Fruit fly (Drosophila melanogaster) whole organism, pupa: ENCODE data around the gene CG15019.

ENCODE experiments used
- CG10348 ChIP-seq: fragments of 200-800 bp; sonication (Bioruptor generic); IDR thresholded peaks from 2 replicates; pipeline ENCODE4 v1.3.6; 2022; ENCODE audit warnings: missing biosample characterization, missing genetic modification characterization
- CG12605 ChIP-seq: fragments of 200-800 bp; sonication (Bioruptor generic); IDR thresholded peaks from 2 replicates; pipeline ENCODE4 v1.3.6; 2022; ENCODE audit warnings: missing biosample characterization, missing genetic modification characterization
- CG13204 ChIP-seq: fragments of 200-800 bp; sonication (Bioruptor generic); optimal IDR thresholded peaks from 2 replicates; lab custom pipeline; 2018; ENCODE audit warnings: missing biosample characterization, mild to moderate bottlenecking, missing genetic modification characterization, moderate library complexity
- CG14655 ChIP-seq: fragments of 200-800 bp; sonication (Bioruptor generic); optimal IDR thresholded peaks from 3 replicates; lab custom pipeline; 2017; ENCODE audit warnings: mild to moderate bottlenecking, missing biosample characterization, missing genetic modification reagents, missing genetic modification characterization
- CG15710 ChIP-seq: fragments of 200-800 bp; sonication (Bioruptor generic); optimal IDR thresholded peaks from 2 replicates; lab custom pipeline; 2018; ENCODE audit warnings: missing biosample characterization, mild to moderate bottlenecking, missing genetic modification characterization, moderate library complexity
- CG17806 ChIP-seq: fragments of 200-800 bp; sonication (Bioruptor generic); optimal IDR thresholded peaks from 2 replicates; lab custom pipeline; 2018; ENCODE audit warnings: missing biosample characterization, mild to moderate bottlenecking, missing genetic modification characterization, moderate library complexity
- CG32121 ChIP-seq: fragments of 200-800 bp; sonication (Bioruptor generic); IDR thresholded peaks from 2 replicates; pipeline ENCODE4 v1.3.6; 2022; ENCODE audit warnings: missing biosample characterization, missing genetic modification characterization
- CG34367 ChIP-seq: fragments of 200-800 bp; sonication (Bioruptor generic); optimal IDR thresholded peaks from 2 replicates; lab custom pipeline; 2018; ENCODE audit warnings: missing biosample characterization, mild to moderate bottlenecking, missing genetic modification characterization
- CG4496 ChIP-seq: fragments of 200-800 bp; sonication (Bioruptor generic); IDR thresholded peaks from 3 replicates; pipeline ENCODE4 v1.3.6; 2022; ENCODE audit warnings: missing biosample characterization, missing genetic modification characterization
- CG8159 ChIP-seq: fragments of 200-800 bp; sonication (Bioruptor generic); optimal IDR thresholded peaks from 3 replicates; lab custom pipeline; 2018; ENCODE audit warnings: missing biosample characterization, mild to moderate bottlenecking, missing genetic modification characterization, moderate library complexity
- CG8301 ChIP-seq: fragments of 200-800 bp; sonication (Bioruptor generic); optimal IDR thresholded peaks from 2 replicates; lab custom pipeline; 2018; ENCODE audit warnings: missing biosample characterization, mild to moderate bottlenecking, missing genetic modification characterization
- CG9948 ChIP-seq: fragments of 200-800 bp; sonication (Bioruptor generic); optimal IDR thresholded peaks from 2 replicates; lab custom pipeline; 2018; ENCODE audit warnings: missing biosample characterization, mild to moderate bottlenecking, missing genetic modification characterization, moderate library complexity
- D1 ChIP-seq: fragments of 200-800 bp; sonication (Bioruptor generic); optimal IDR thresholded peaks from 2 replicates; lab custom pipeline; 2018; ENCODE audit warnings: missing biosample characterization, mild to moderate bottlenecking, missing genetic modification characterization, moderate library complexity
- EcR ChIP-seq: fragments of 200-800 bp; sonication (Bioruptor generic); optimal IDR thresholded peaks from 3 replicates; lab custom pipeline; 2019; ENCODE audit warnings: missing biosample characterization, missing genetic modification characterization, mild to moderate bottlenecking, moderate library complexity, missing genetic modification reagents
- Ets98B ChIP-seq: fragments of 200-800 bp; sonication (Bioruptor generic); IDR thresholded peaks from 2 replicates; pipeline ENCODE4 v1.3.6; 2022; ENCODE audit warnings: missing biosample characterization, missing genetic modification characterization
- Pif1A ChIP-seq: fragments of 200-800 bp; sonication (Bioruptor generic); optimal IDR thresholded peaks from 3 replicates; lab custom pipeline; 2016; ENCODE audit warnings: missing biosample characterization, missing genetic modification characterization
- Pif1B ChIP-seq: fragments of 200-800 bp; sonication (Bioruptor generic); optimal IDR thresholded peaks from 3 replicates; lab custom pipeline; 2016; ENCODE audit warnings: missing biosample characterization, missing genetic modification characterization
- Snoo ChIP-seq: fragments of 200-800 bp; sonication (Bioruptor generic); optimal IDR thresholded peaks from 3 replicates; lab custom pipeline; 2017; ENCODE audit warnings: missing biosample characterization, mild to moderate bottlenecking, missing genetic modification characterization, inconsistent platforms
- fd96Ca ChIP-seq: fragments of 200-800 bp; sonication (Bioruptor generic); IDR thresholded peaks from 3 replicates; pipeline ENCODE4 v1.3.6; 2022; ENCODE audit warnings: missing biosample characterization, missing genetic modification characterization
- gl ChIP-seq: fragments of 200-800 bp; sonication (Bioruptor generic); optimal IDR thresholded peaks from 2 replicates; lab custom pipeline; 2018; ENCODE audit warnings: missing biosample characterization, mild to moderate bottlenecking, missing genetic modification characterization
- rn ChIP-seq: fragments of 200-800 bp; sonication (Bioruptor generic); IDR thresholded peaks from 2 replicates; pipeline ENCODE4 v1.3.6; 2022; ENCODE audit warnings: missing biosample characterization, missing genetic modification characterization

CG15019 gene

dm6 chr3L:4392851-4393250 is 13.0 kb downstream of the CG15019 start:
- peak; percentile 11 for TF ChIP-seq CG8159 (tag; lab: Kevin White, UChicago)
- peak; percentile 88 for TF ChIP-seq CG32121 (GFP tag; lab: Robert Waterston, UW)
- peak; percentile 89 for TF ChIP-seq CG4496
- TF ChIP-seq D1 (tag; lab: Kevin White, UChicago): no peak
- no peak for TF ChIP-seq CG9948 (tag; lab: Kevin White, UChicago)
- no peak for TF ChIP-seq CG17806 (tag; lab: Kevin White, UChicago)
- TF ChIP-seq fd96Ca: peak; percentile 86
- peak; percentile 18 for TF ChIP-seq Pif1B
- 0 out of 2 replicates have a peak, but pooled peaks have one; percentile 23 for TF ChIP-seq CG10348 (GFP tag; lab: Robert Waterston, UW)
- TF ChIP-seq rn (GFP tag; lab: Robert Waterston, UW): peak; percentile 43; the same call in 1 of the 2 replicates
- peak; percentile 72 for TF ChIP-seq CG14655
- TF ChIP-seq CG8301 (tag; lab: Kevin White, UChicago): peak; percentile 58
- peak; percentile 82 for TF ChIP-seq Ets98B (GFP tag; lab: Robert Waterston, UW)

dm6 chr3L:4389104-4389503 is 16.8 kb downstream of the CG15019 start:
- TF ChIP-seq CG8159 (tag; lab: Kevin White, UChicago) (no peak), fd96Ca (no peak), CG4496 (no peak), CG17806 (tag; lab: Kevin White, UChicago) (no peak)

dm6 chr3L:4388215-4388614 is 17.6 kb downstream of the CG15019 start:
- no peak for TF ChIP-seq CG13204 (GFP tag; lab: Kevin White, UChicago)
- no peak for TF ChIP-seq CG4496
- no peak for TF ChIP-seq fd96Ca
- no peak for TF ChIP-seq CG8159 (tag; lab: Kevin White, UChicago)
- TF ChIP-seq CG9948 (tag; lab: Kevin White, UChicago): no peak
- no peak for TF ChIP-seq Pif1A (GFP tag; lab: Kevin White, UChicago)

DNA sequence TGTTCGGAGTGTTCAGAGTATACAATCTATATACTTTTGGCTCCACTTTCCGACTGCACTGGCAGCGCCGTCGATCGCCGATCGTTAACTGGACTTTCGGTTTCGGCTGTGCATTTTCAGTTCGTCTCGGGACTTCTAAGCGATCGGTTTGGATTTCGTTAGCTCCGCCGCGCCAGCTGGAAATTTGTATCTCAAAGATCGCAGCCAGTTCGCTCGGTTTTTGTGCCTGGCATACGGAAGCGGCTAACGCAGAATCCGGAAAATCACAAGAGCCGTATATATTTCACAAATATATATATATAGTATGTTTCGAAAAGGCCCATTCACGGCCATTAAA is 21.6 kb downstream of the CG15019 start, which contains the start of gene slow:
slow (plus strand) TSS at position 117 of the 337 bp plus-strand sequence.
- TF ChIP-seq Snoo (no peak), CG17806 (tag; lab: Kevin White, UChicago) (no peak), EcR (no peak), Pif1A (GFP tag; lab: Kevin White, UChicago) (no peak), rn (GFP tag; lab: Robert Waterston, UW) (no peak), CG13204 (GFP tag; lab: Kevin White, UChicago) (no peak), fd96Ca (0 out of 3 replicates have a peak, but pooled peaks have one; percentile 45), CG10348 (GFP tag; lab: Robert Waterston, UW) (no peak), CG14655 (no peak), CG9948 (tag; lab: Kevin White, UChicago) (no peak), gl (no peak), D1 (tag; lab: Kevin White, UChicago) (no peak), CG15710 (tag; lab: Kevin White, UChicago) (no peak), CG4496 (peak; percentile 67), CG8301 (tag; lab: Kevin White, UChicago) (no peak), CG8159 (tag; lab: Kevin White, UChicago) (no peak), CG12605 (GFP tag; lab: Robert Waterston, UW) (peak; percentile 62; the same call in 1 of the 2 replicates), Ets98B (GFP tag; lab: Robert Waterston, UW) (peak; percentile 58), Pif1B (no peak), CG32121 (GFP tag; lab: Robert Waterston, UW) (peak; percentile 61; the same call in 1 of the 2 replicates), CG34367 (no peak)

DNA sequence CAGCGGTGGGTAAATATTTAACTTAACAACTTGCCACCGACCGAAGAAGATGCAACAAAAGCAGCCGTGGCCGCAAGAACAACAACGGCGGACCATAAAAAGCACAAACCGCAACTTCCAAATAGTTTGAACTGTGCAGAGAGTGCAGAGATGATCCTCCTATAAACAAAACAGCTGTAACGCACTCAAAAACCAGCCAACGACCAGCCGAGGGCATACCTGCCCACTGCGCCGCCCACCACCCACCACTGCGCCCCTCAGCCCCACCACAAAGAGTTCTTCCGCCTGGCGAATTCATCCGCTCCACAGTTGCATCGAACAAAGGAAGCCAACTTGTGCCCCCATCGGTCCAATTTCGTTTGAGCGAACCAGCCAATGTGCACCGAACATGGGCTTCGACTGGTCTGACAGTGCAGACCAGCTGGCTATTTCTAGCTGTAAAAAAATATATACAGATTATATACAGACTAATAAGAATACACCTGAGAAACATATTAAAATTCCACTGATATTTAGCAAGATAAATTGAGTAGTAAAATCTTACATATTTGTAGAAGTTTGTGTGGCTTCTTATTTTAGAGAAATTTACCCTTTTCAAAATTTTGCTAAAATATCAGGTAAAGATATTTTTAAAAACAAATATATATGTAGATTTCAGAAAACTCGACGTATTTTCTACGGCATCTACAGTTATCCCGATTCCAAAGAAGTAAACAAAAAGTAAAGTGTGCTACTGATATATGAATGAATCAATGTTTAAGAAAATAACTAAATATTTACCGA is 22.1 kb downstream of the CG15019 start:
- TF ChIP-seq CG9948 (tag; lab: Kevin White, UChicago): no peak
- peak; percentile 14; the same call in 1 of the 2 replicates for TF ChIP-seq Ets98B (GFP tag; lab: Robert Waterston, UW)
- TF ChIP-seq CG32121 (GFP tag; lab: Robert Waterston, UW): no peak; the same call in 1 of the 2 replicates
- TF ChIP-seq CG34367: no peak
- no peak for TF ChIP-seq CG12605 (GFP tag; lab: Robert Waterston, UW)
- TF ChIP-seq CG14655: peak; percentile 26
- peak; percentile 51; the same call in 2 of the 3 replicates for TF ChIP-seq CG4496
- no peak for TF ChIP-seq gl
- no peak for TF ChIP-seq CG15710 (tag; lab: Kevin White, UChicago)
- TF ChIP-seq Snoo: no peak
- TF ChIP-seq CG8159 (tag; lab: Kevin White, UChicago): peak; percentile 28
- TF ChIP-seq CG17806 (tag; lab: Kevin White, UChicago): no peak
- TF ChIP-seq CG8301 (tag; lab: Kevin White, UChicago): no peak
- no peak for TF ChIP-seq Pif1B
- no peak for TF ChIP-seq rn (GFP tag; lab: Robert Waterston, UW)
- TF ChIP-seq CG10348 (GFP tag; lab: Robert Waterston, UW): no peak
- TF ChIP-seq EcR: peak; percentile 62
- TF ChIP-seq fd96Ca: no peak
- no peak for TF ChIP-seq D1 (tag; lab: Kevin White, UChicago)
- no peak for TF ChIP-seq Pif1A (GFP tag; lab: Kevin White, UChicago)
- TF ChIP-seq CG13204 (GFP tag; lab: Kevin White, UChicago): peak; percentile 82

DNA sequence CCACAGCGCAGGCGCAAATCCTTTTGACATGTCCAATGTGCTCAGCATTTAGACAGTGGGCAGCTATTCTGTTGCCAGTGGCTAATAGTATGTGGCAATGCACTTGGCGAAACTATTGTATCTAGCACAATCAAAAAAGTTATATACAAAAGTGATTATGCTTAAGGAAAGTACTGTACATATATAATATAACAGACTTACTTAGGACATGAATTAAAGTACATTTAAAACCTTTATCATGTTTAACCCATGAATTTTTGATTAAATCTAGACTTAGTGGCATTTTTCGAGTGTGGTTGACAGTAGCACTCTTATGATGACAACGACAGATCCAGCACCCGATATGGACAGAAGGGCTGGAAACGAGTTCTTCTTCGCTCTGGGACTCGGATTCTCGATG is 22.8 kb downstream of the CG15019 start:
- TF ChIP-seq CG13204 (GFP tag; lab: Kevin White, UChicago): no peak
- no peak for TF ChIP-seq fd96Ca
- TF ChIP-seq CG10348 (GFP tag; lab: Robert Waterston, UW): no peak
- peak; percentile 93 for TF ChIP-seq CG17806 (tag; lab: Kevin White, UChicago)
- no peak for TF ChIP-seq EcR
- peak; percentile 68 for TF ChIP-seq D1 (tag; lab: Kevin White, UChicago)
- TF ChIP-seq CG15710 (tag; lab: Kevin White, UChicago): peak; percentile 84
- peak; percentile 60 for TF ChIP-seq Pif1A (GFP tag; lab: Kevin White, UChicago)
- peak; percentile 84 for TF ChIP-seq gl
- no peak; the same call in 1 of the 2 replicates for TF ChIP-seq Ets98B (GFP tag; lab: Robert Waterston, UW)
- no peak for TF ChIP-seq Snoo
- peak; percentile 66 for TF ChIP-seq CG4496
- TF ChIP-seq CG14655: peak; percentile 89
- no peak for TF ChIP-seq rn (GFP tag; lab: Robert Waterston, UW)
- TF ChIP-seq CG34367: peak; percentile 83
- peak; percentile 37 for TF ChIP-seq Pif1B
- no peak for TF ChIP-seq CG12605 (GFP tag; lab: Robert Waterston, UW)
- peak; percentile 87 for TF ChIP-seq CG9948 (tag; lab: Kevin White, UChicago)
- TF ChIP-seq CG8159 (tag; lab: Kevin White, UChicago): peak; percentile 95
- no peak for TF ChIP-seq CG32121 (GFP tag; lab: Robert Waterston, UW)
- TF ChIP-seq CG8301 (tag; lab: Kevin White, UChicago): peak; percentile 75
